Fruit fly (Drosophila melanogaster) whole organism, embryonic: ENCODE data around the gene E2f1.
A peak's percentile ranks its signal among the peaks of the same experiment; 100 is the strongest.

Experiments used
- Antp ChIP-seq: fragments of 200-800 bp; sonication (Bioruptor generic); optimal IDR thresholded peaks from 3 replicates; lab custom pipeline; 2016; ENCODE audit warnings: missing biosample characterization, missing genetic modification characterization
- Awh ChIP-seq: fragments of 200-800 bp; sonication (Bioruptor generic); IDR thresholded peaks from 2 replicates; pipeline ENCODE4, ENCODE4 v1.3.6; 2022; ENCODE audit warnings: missing biosample characterization, missing genetic modification characterization
- CG10267 ChIP-seq: fragments of 200-800 bp; sonication (Bioruptor generic); optimal IDR thresholded peaks from 2 replicates; lab custom pipeline; 2018; ENCODE audit warnings: missing biosample characterization, mild to moderate bottlenecking, missing genetic modification characterization, moderate library complexity
- CG10462 ChIP-seq: fragments of 200-800 bp; sonication (Bioruptor generic); optimal IDR thresholded peaks from 2 replicates; lab custom pipeline; 2016; ENCODE audit warnings: missing biosample characterization, missing genetic modification characterization
- CG10543 ChIP-seq: fragments of 200-800 bp; sonication (Bioruptor generic); optimal IDR thresholded peaks from 3 replicates; lab custom pipeline; 2017; ENCODE audit warnings: missing biosample characterization, mild to moderate bottlenecking, missing genetic modification characterization, moderate library complexity
- CG14050 ChIP-seq: fragments of 200-800 bp; sonication (Bioruptor generic); IDR thresholded peaks from 3 replicates; pipeline ENCODE4 v1.3.6; 2022; ENCODE audit warnings: missing biosample characterization, missing genetic modification characterization
- CG15073 ChIP-seq: fragments of 200-800 bp; sonication (Bioruptor generic); optimal IDR thresholded peaks from 2 replicates; lab custom pipeline; 2016; ENCODE audit warnings: missing biosample characterization, missing genetic modification characterization
- CG15514 ChIP-seq: fragments of 200-800 bp; sonication (Bioruptor generic); optimal IDR thresholded peaks from 3 replicates; lab custom pipeline; 2017; ENCODE audit warnings: missing biosample characterization, missing genetic modification characterization, mild to moderate bottlenecking, moderate library complexity, missing genetic modification reagents
- CG15601 ChIP-seq: fragments of 200-800 bp; sonication (Bioruptor generic); optimal IDR thresholded peaks from 3 replicates; lab custom pipeline; 2019; ENCODE audit warnings: missing biosample characterization, mild to moderate bottlenecking, missing genetic modification characterization, moderate library complexity
- CG16779 ChIP-seq: fragments of 200-800 bp; sonication (Bioruptor generic); IDR thresholded peaks from 2 replicates; pipeline ENCODE4 v1.3.6; 2022; ENCODE audit warnings: missing biosample characterization, missing genetic modification characterization
- CG17568 ChIP-seq: fragments of 200-800 bp; sonication (Bioruptor generic); optimal IDR thresholded peaks from 2 replicates; lab custom pipeline; 2018; ENCODE audit warnings: missing biosample characterization, mild to moderate bottlenecking, missing genetic modification characterization, moderate library complexity
- CG2116 ChIP-seq: fragments of 200-800 bp; sonication (Bioruptor generic); optimal IDR thresholded peaks from 3 replicates; lab custom pipeline; 2018; ENCODE audit warnings: missing biosample characterization, mild to moderate bottlenecking, missing genetic modification characterization
- CG3065 ChIP-seq: fragments of 200-800 bp; sonication (Bioruptor generic); optimal IDR thresholded peaks from 2 replicates; lab custom pipeline; 2016; ENCODE audit warnings: missing biosample characterization, missing genetic modification characterization
- CG3407 ChIP-seq: fragments of 200-800 bp; sonication (Bioruptor generic); optimal IDR thresholded peaks from 2 replicates; lab custom pipeline; 2018; ENCODE audit warnings: missing biosample characterization, mild to moderate bottlenecking, missing genetic modification characterization
- CG42726 ChIP-seq: fragments of 200-800 bp; sonication (Bioruptor generic); IDR thresholded peaks from 2 replicates; pipeline ENCODE4 v1.3.6; 2022; ENCODE audit warnings: missing biosample characterization, missing genetic modification characterization; ENCODE audit not compliant: partially characterized antibody
- CG4617 ChIP-seq: fragments of 200-800 bp; sonication (Bioruptor generic); optimal IDR thresholded peaks from 3 replicates; lab custom pipeline; 2016; ENCODE audit warnings: missing biosample characterization, missing genetic modification characterization, borderline replicate concordance
- CG4730 ChIP-seq: fragments of 200-800 bp; sonication (Bioruptor generic); IDR thresholded peaks from 2 replicates; pipeline ENCODE4 v1.3.6; 2022; ENCODE audit warnings: missing biosample characterization, missing genetic modification characterization
- CG5953 ChIP-seq: fragments of 200-800 bp; sonication (Bioruptor generic); IDR thresholded peaks from 2 replicates; pipeline ENCODE4 v1.3.6; 2022; ENCODE audit warnings: missing biosample characterization, missing genetic modification characterization
- CG6765 ChIP-seq: fragments of 200-800 bp; sonication (Bioruptor generic); optimal IDR thresholded peaks from 3 replicates; lab custom pipeline; 2017; ENCODE audit warnings: missing biosample characterization, mild to moderate bottlenecking, missing genetic modification characterization
- CG6854 ChIP-seq: fragments of 200-800 bp; sonication (Bioruptor generic); optimal IDR thresholded peaks from 3 replicates; lab custom pipeline; 2017; ENCODE audit warnings: missing biosample characterization, mild to moderate bottlenecking, missing genetic modification characterization
- CG7556 ChIP-seq: fragments of 200-800 bp; sonication (Bioruptor generic); optimal IDR thresholded peaks from 2 replicates; lab custom pipeline; 2017; ENCODE audit warnings: missing biosample characterization, mild to moderate bottlenecking, missing genetic modification characterization
- Chrac-16 ChIP-seq: fragments of 200-800 bp; sonication (Bioruptor generic); optimal IDR thresholded peaks from 3 replicates; lab custom pipeline; 2016; ENCODE audit warnings: missing biosample characterization, missing genetic modification characterization
- Deaf1 ChIP-seq: fragments of 200-800 bp; optimal IDR thresholded peaks from 3 replicates; lab custom pipeline; 2019; ENCODE audit warnings: missing biosample characterization, mild to moderate bottlenecking, missing genetic modification characterization, moderate library complexity
- Doc2 ChIP-seq: fragments of 200-800 bp; sonication (Bioruptor generic); IDR thresholded peaks from 2 replicates; pipeline ENCODE4 v1.3.6; 2022; ENCODE audit warnings: missing biosample characterization, missing genetic modification characterization
- H2.0 ChIP-seq: fragments of 200-800 bp; sonication (Bioruptor generic); IDR thresholded peaks from 2 replicates; pipeline ENCODE4 v1.3.6; 2022; ENCODE audit warnings: missing biosample characterization, missing genetic modification characterization
- HLH54F ChIP-seq: fragments of 200-800 bp; sonication (Bioruptor generic); optimal IDR thresholded peaks from 3 replicates; lab custom pipeline; 2016; ENCODE audit warnings: missing biosample characterization, missing genetic modification characterization
- HmgD ChIP-seq: fragments of 200-800 bp; sonication (Bioruptor generic); optimal IDR thresholded peaks from 3 replicates; lab custom pipeline; 2016; ENCODE audit warnings: missing biosample characterization, missing genetic modification characterization
- Hsf ChIP-seq: fragments of 200-800 bp; sonication (Bioruptor generic); optimal IDR thresholded peaks from 3 replicates; lab custom pipeline; 2016; ENCODE audit warnings: missing biosample characterization, missing genetic modification characterization
- Mes4 ChIP-seq: fragments of 200-800 bp; sonication (Bioruptor generic); optimal IDR thresholded peaks from 2 replicates; lab custom pipeline; 2016; ENCODE audit warnings: missing biosample characterization, missing genetic modification characterization
- Mrtf ChIP-seq: fragments of 200-800 bp; sonication (Bioruptor generic); IDR thresholded peaks from 3 replicates; pipeline ENCODE4 v1.3.6; 2022; ENCODE audit warnings: missing biosample characterization, missing genetic modification characterization
- Optix ChIP-seq: fragments of 200-800 bp; sonication (Bioruptor generic); IDR thresholded peaks from 3 replicates; pipeline ENCODE4 v1.3.6; 2022; ENCODE audit warnings: missing biosample characterization, missing genetic modification characterization
- Ptx1 ChIP-seq: fragments of 200-800 bp; sonication (Bioruptor generic); IDR thresholded peaks from 2 replicates; pipeline ENCODE4 v1.3.6; 2022; ENCODE audit warnings: missing biosample characterization, missing genetic modification characterization
- Six4 ChIP-seq: fragments of 200-800 bp; sonication (Bioruptor generic); optimal IDR thresholded peaks from 2 replicates; lab custom pipeline; 2016; ENCODE audit warnings: missing biosample characterization, missing genetic modification characterization
- br ChIP-seq: fragments of >200 bp; optimal IDR thresholded peaks from 2 replicates; lab custom pipeline; 2017
- cad ChIP-seq: fragments of >200 bp; optimal IDR thresholded peaks from 2 replicates; lab custom pipeline; 2017; ENCODE audit warnings: missing biosample characterization, missing genetic modification characterization
- chinmo ChIP-seq: fragments of 200-800 bp; sonication (Bioruptor generic); IDR thresholded peaks from 4 replicates; pipeline ENCODE4 v1.3.6; 2022; ENCODE audit warnings: missing biosample characterization, missing genetic modification characterization; ENCODE audit not compliant: partially characterized antibody
- crc ChIP-seq: fragments of 200-800 bp; sonication (Bioruptor generic); optimal IDR thresholded peaks from 2 replicates; lab custom pipeline; 2016; ENCODE audit warnings: missing biosample characterization, missing genetic modification characterization
- ham ChIP-seq: fragments of 200-800 bp; sonication (Bioruptor generic); IDR thresholded peaks from 2 replicates; pipeline ENCODE4 v1.3.6; 2022; ENCODE audit warnings: missing biosample characterization, missing genetic modification characterization
- hbn ChIP-seq: fragments of 200-800 bp; sonication (Bioruptor generic); IDR thresholded peaks from 2 replicates; pipeline ENCODE4 v1.3.6; 2022; ENCODE audit warnings: missing biosample characterization, missing genetic modification characterization; ENCODE audit not compliant: partially characterized antibody
- her ChIP-seq: fragments of 200-800 bp; sonication (Bioruptor generic); optimal IDR thresholded peaks from 2 replicates; lab custom pipeline; 2016; ENCODE audit warnings: missing biosample characterization, missing genetic modification characterization
- inv ChIP-seq: fragments of 200-800 bp; sonication (Bioruptor generic); IDR thresholded peaks from 2 replicates; pipeline ENCODE4 v1.3.6; 2022; ENCODE audit warnings: missing biosample characterization, missing genetic modification characterization; ENCODE audit not compliant: partially characterized antibody
- knrl ChIP-seq: fragments of 200-800 bp; sonication (Bioruptor generic); IDR thresholded peaks from 3 replicates; pipeline ENCODE4 v1.3.6; 2022; ENCODE audit warnings: missing biosample characterization, missing genetic modification characterization; ENCODE audit not compliant: partially characterized antibody
- odd ChIP-seq: fragments of 200-800 bp; sonication (Bioruptor generic); optimal IDR thresholded peaks from 2 replicates; lab custom pipeline; 2017; ENCODE audit warnings: missing biosample characterization, mild to moderate bottlenecking, missing genetic modification characterization
- row ChIP-seq: fragments of 200-800 bp; sonication (Bioruptor generic); IDR thresholded peaks from 3 replicates; pipeline ENCODE4 v1.3.6; 2022; ENCODE audit warnings: missing biosample characterization, missing genetic modification characterization
- run ChIP-seq: fragments of 200-800 bp; sonication (Bioruptor generic); optimal IDR thresholded peaks from 3 replicates; lab custom pipeline; 2018; ENCODE audit warnings: missing biosample characterization, mild to moderate bottlenecking, missing genetic modification characterization
- salm ChIP-seq: fragments of 200-800 bp; sonication (Bioruptor generic); optimal IDR thresholded peaks from 2 replicates; lab custom pipeline; 2018; ENCODE audit warnings: missing biosample characterization, mild to moderate bottlenecking, missing genetic modification characterization
- schlank ChIP-seq: fragments of 200-800 bp; sonication (Bioruptor generic); optimal IDR thresholded peaks from 2 replicates; lab custom pipeline; 2018; ENCODE audit warnings: missing biosample characterization, mild to moderate bottlenecking, missing genetic modification characterization
- scrt ChIP-seq: fragments of 200-800 bp; sonication (Bioruptor generic); optimal IDR thresholded peaks from 2 replicates; lab custom pipeline; 2018; ENCODE audit warnings: missing biosample characterization, mild to moderate bottlenecking, missing genetic modification characterization, moderate library complexity
- sima ChIP-seq: fragments of 200-800 bp; sonication (Bioruptor generic); optimal IDR thresholded peaks from 2 replicates; lab custom pipeline; 2016; ENCODE audit warnings: missing biosample characterization, missing genetic modification characterization
- slp2 ChIP-seq: fragments of 200-800 bp; sonication (Bioruptor generic); optimal IDR thresholded peaks from 2 replicates; lab custom pipeline; 2016; ENCODE audit warnings: missing biosample characterization, missing genetic modification characterization
- z ChIP-seq: fragments of 200-800 bp; sonication (Bioruptor generic); IDR thresholded peaks from 3 replicates; pipeline ENCODE4 v1.3.6; 2022; ENCODE audit warnings: missing biosample characterization, missing genetic modification characterization

E2f1 gene

dm6 chr3R:21589500-21590202, 71.0 kb downstream of the E2f1 start (continued):
- TF ChIP-seq sima (GFP tag; lab: Kevin White, UChicago) (no peak), Antp (no peak), CG42726 (GFP tag; lab: Robert Waterston, UW) (no peak), CG17568 (GFP tag; lab: Kevin White, UChicago) (peak; percentile 28), CG6765 (GFP tag; lab: Kevin White, UChicago) (no peak), CG15514 (GFP tag; lab: Kevin White, UChicago) (no peak), z (GFP tag; lab: Robert Waterston, UW) (no peak), CG15601 (tag; lab: Kevin White, UChicago) (peak; percentile 20), CG5953 (GFP tag; lab: Robert Waterston, UW) (peak; percentile 21; the same call in 1 of the 2 replicates), schlank (tag; lab: Kevin White, UChicago) (no peak), hbn (GFP tag; lab: Robert Waterston, UW) (no peak), CG2116 (GFP tag; lab: Kevin White, UChicago) (no peak), knrl (GFP tag; lab: Robert Waterston, UW) (peak; percentile 29; the same call in 1 of the 3 replicates), Ptx1 (GFP tag; lab: Robert Waterston, UW) (no peak), Optix (GFP tag; lab: Robert Waterston, UW) (no peak), ham (GFP tag; lab: Robert Waterston, UW) (no peak), br (lab: Kevin White, UChicago) (no peak), odd (GFP tag; lab: Kevin White, UChicago) (no peak), scrt (GFP tag; lab: Kevin White, UChicago) (no peak), H2.0 (GFP tag; lab: Robert Waterston, UW) (0 out of 2 replicates have a peak, but pooled peaks have one; percentile 16), slp2 (no peak), Mes4 (GFP tag; lab: Kevin White, UChicago) (no peak), Deaf1 (tag; lab: Kevin White, UChicago) (peak; percentile 10), Chrac-16 (GFP tag; lab: Kevin White, UChicago) (no peak), HmgD (peak; percentile 43), CG3065 (GFP tag; lab: Kevin White, UChicago) (no peak), row (GFP tag; lab: Robert Waterston, UW) (peak; percentile 57; the same call in 2 of the 3 replicates), crc (GFP tag; lab: Kevin White, UChicago) (no peak), inv (GFP tag; lab: Robert Waterston, UW) (no peak), CG16779 (no peak), chinmo (peak; percentile 84; the same call in 3 of the 4 replicates), cad (GFP tag; lab: Kevin White, UChicago) (peak; percentile 21), Hsf (GFP tag; lab: Kevin White, UChicago) (no peak), Doc2 (GFP tag; lab: Robert Waterston, UW) (no peak), Awh (0 out of 2 replicates have a peak, but pooled peaks have one; percentile 24), HLH54F (no peak), CG10267 (tag; lab: Kevin White, UChicago) (no peak), salm (tag; lab: Kevin White, UChicago) (no peak), CG10543 (GFP tag; lab: Kevin White, UChicago) (no peak), CG15073 (GFP tag; lab: Kevin White, UChicago) (no peak), Six4 (no peak), her (GFP tag; lab: Kevin White, UChicago) (no peak), CG10462 (GFP tag; lab: Kevin White, UChicago) (no peak), CG3407 (GFP tag; lab: Kevin White, UChicago) (no peak), CG6854 (GFP tag; lab: Kevin White, UChicago) (no peak), CG7556 (GFP tag; lab: Kevin White, UChicago) (no peak), CG14050 (peak; percentile 15; the same call in 1 of the 3 replicates), CG4730 (no peak), run (tag; lab: Kevin White, UChicago) (no peak), CG4617 (GFP tag; lab: Kevin White, UChicago) (no peak), Mrtf (GFP tag; lab: Robert Waterston, UW) (no peak)
